Worm (Caenorhabditis elegans): Measurements from ENCODE around the gene srd-18.

Gene srd-18

ce11 chrV:13426764-13427163 is at the start of gene srd-18:
TSS of gene srd-18 (minus strand) at chrV:13426864.
- TF ChIP-seq snpc-4 (tag; optimal IDR thresholded peaks at IDR 0.05) = no peak
- TF ChIP-seq lin-11 (tag; optimal IDR thresholded peaks at IDR 0.05) = no peak
- TF ChIP-seq dmd-4 (tag; optimal IDR thresholded peaks at IDR 0.05) = no peak
- no peak for TF ChIP-seq nhr-129 (tag; optimal IDR thresholded peaks at IDR 0.05)
- no peak for TF ChIP-seq mab-5 (tag; optimal IDR thresholded peaks at IDR 0.05)
- TF ChIP-seq lin-39 (tag; optimal IDR thresholded peaks at IDR 0.05) = no peak
- no peak for TF ChIP-seq unc-39 (tag; optimal IDR thresholded peaks at IDR 0.05)
- no peak for TF ChIP-seq peb-1 (tag; optimal IDR thresholded peaks at IDR 0.05)
- TF ChIP-seq sma-9 (GFP tag; optimal IDR thresholded peaks at IDR 0.05) = no peak
- TF ChIP-seq sma-9 (tag; optimal IDR thresholded peaks at IDR 0.05) = no peak
- no peak for TF ChIP-seq zag-1 (tag; optimal IDR thresholded peaks at IDR 0.05)
- TF ChIP-seq lin-13 (GFP tag; optimal IDR thresholded peaks at IDR 0.05) = no peak
- TF ChIP-seq elt-3 (tag; optimal IDR thresholded peaks at IDR 0.05) = no peak
- TF ChIP-seq crh-2 (tag; optimal IDR thresholded peaks at IDR 0.05) = no peak
- TF ChIP-seq aly-2 (tag; optimal IDR thresholded peaks at IDR 0.05) = no peak
- TF ChIP-seq nhr-12 (tag; optimal IDR thresholded peaks at IDR 0.05) = no peak
- TF ChIP-seq alr-1 (tag; optimal IDR thresholded peaks at IDR 0.05) = no peak
- no peak for TF ChIP-seq sma-3 (GFP tag; optimal IDR thresholded peaks at IDR 0.05)
- TF ChIP-seq unc-55 (GFP tag; optimal IDR thresholded peaks at IDR 0.05) = no peak
- no peak for TF ChIP-seq F13H6.1 (tag; optimal IDR thresholded peaks at IDR 0.05)

ce11 chrV:13476350-13476749 is 49.7 kb upstream of the srd-18 start, which contains the start of gene T10G3.8:
TSS of gene T10G3.8 (minus strand) at chrV:13476450.
- TF ChIP-seq sma-3 (GFP tag; optimal IDR thresholded peaks at IDR 0.05) (no peak), R02D3.7 (tag; optimal IDR thresholded peaks at IDR 0.05) (no peak), mbf-1 (tag; optimal IDR thresholded peaks at IDR 0.05) (no peak), nhr-77 (tag; optimal IDR thresholded peaks at IDR 0.05) (no peak), dmd-4 (tag; optimal IDR thresholded peaks at IDR 0.05) (no peak), ceh-82 (tag; optimal IDR thresholded peaks at IDR 0.05) (no peak), aly-2 (tag; optimal IDR thresholded peaks at IDR 0.05) (no peak), gmeb-1 (tag; optimal IDR thresholded peaks at IDR 0.05) (no peak), nhr-237 (tag; optimal IDR thresholded peaks at IDR 0.05) (no peak)

- TF ChIP-seq crh-2 (tag; optimal IDR thresholded peaks at IDR 0.05) = no peak
- peak; percentile 62 for TF ChIP-seq nhr-129 (tag; optimal IDR thresholded peaks at IDR 0.05)
- TF ChIP-seq alr-1 (tag; optimal IDR thresholded peaks at IDR 0.05) = no peak
- peak; percentile 8 for TF ChIP-seq mab-5 (tag; optimal IDR thresholded peaks at IDR 0.05)
- peak in 1 of 2 experiments; percentile 27 for TF ChIP-seq lsy-2 (tag; optimal IDR thresholded peaks at IDR 0.05)
Measured at ce11 chrV:13473467-13473866, 46.8 kb upstream of the srd-18 start, which contains the start of gene T10G3.1. TSS of gene T10G3.1 (minus strand) at chrV:13473679.

ce11 chrV:13472062-13472461 is 45.4 kb upstream of the srd-18 start:
- peak; percentile 10 for TF ChIP-seq nhr-129 (tag; optimal IDR thresholded peaks at IDR 0.05)
- TF ChIP-seq lin-13 (GFP tag; optimal IDR thresholded peaks at IDR 0.05) = no peak
- TF ChIP-seq nhr-10 (tag; optimal IDR thresholded peaks at IDR 0.05) = no peak
- TF ChIP-seq nhr-237 (tag; optimal IDR thresholded peaks at IDR 0.05) = no peak
- peak; percentile 25 for TF ChIP-seq C34F6.9 (tag; optimal IDR thresholded peaks at IDR 0.05)
- TF ChIP-seq sma-9 (GFP tag; optimal IDR thresholded peaks at IDR 0.05) = peak; percentile 19
- TF ChIP-seq sma-9 (tag; optimal IDR thresholded peaks at IDR 0.05) = no peak

ce11 chrV:13468190-13468765 is 41.6 kb upstream of the srd-18 start, which contains the start of the genes F25H9.6 and F25H9.7:
TSS of gene F25H9.6 (minus strand) at chrV:13468361.
TSS of gene F25H9.7 (plus strand) at chrV:13468376.
- peak; percentile 9 for TF ChIP-seq ama-1 (optimal IDR thresholded peaks at IDR 0.05)
- TF ChIP-seq ztf-11 (tag; optimal IDR thresholded peaks at IDR 0.05) = no peak
- TF ChIP-seq gmeb-1 (tag; optimal IDR thresholded peaks at IDR 0.05) = peak; percentile 79
- TF ChIP-seq lin-13 (GFP tag; optimal IDR thresholded peaks at IDR 0.05) = peak; percentile 73
- peak; percentile 84 for TF ChIP-seq crh-2 (tag; optimal IDR thresholded peaks at IDR 0.05)
- peak; percentile 31 for TF ChIP-seq nhr-129 (tag; optimal IDR thresholded peaks at IDR 0.05)
- TF ChIP-seq C34F6.9 (tag; optimal IDR thresholded peaks at IDR 0.05) = peak; percentile 92
- TF ChIP-seq F13H6.1 (tag; optimal IDR thresholded peaks at IDR 0.05) = peak; percentile 86
- no peak for TF ChIP-seq R02D3.7 (tag; optimal IDR thresholded peaks at IDR 0.05)
- no peak for TF ChIP-seq peb-1 (tag; optimal IDR thresholded peaks at IDR 0.05)
- no peak for TF ChIP-seq nhr-11 (tag; optimal IDR thresholded peaks at IDR 0.05)
- TF ChIP-seq nhr-25 (tag; optimal IDR thresholded peaks at IDR 0.05) = no peak
- peak; percentile 38 for TF ChIP-seq blmp-1 (tag; optimal IDR thresholded peaks at IDR 0.05; ENCODE audit: insufficient read depth)
- TF ChIP-seq skn-1 (tag; optimal IDR thresholded peaks at IDR 0.05) = no peak
- TF ChIP-seq mab-5 (tag; optimal IDR thresholded peaks at IDR 0.05) = peak; percentile 54
- peak; percentile 22 for TF ChIP-seq lin-11 (tag; optimal IDR thresholded peaks at IDR 0.05)
- TF ChIP-seq nhr-12 (tag; optimal IDR thresholded peaks at IDR 0.05) = no peak
- peak; percentile 86 for TF ChIP-seq unc-55 (GFP tag; optimal IDR thresholded peaks at IDR 0.05)
- TF ChIP-seq sem-4 (tag; optimal IDR thresholded peaks at IDR 0.05) = peak; percentile 63
- TF ChIP-seq lin-39 (tag; optimal IDR thresholded peaks at IDR 0.05) = no peak
- no peak for TF ChIP-seq alr-1 (tag; optimal IDR thresholded peaks at IDR 0.05)
- no peak for TF ChIP-seq ceh-16 (tag; optimal IDR thresholded peaks at IDR 0.05)
- no peak for TF ChIP-seq dmd-4 (tag; optimal IDR thresholded peaks at IDR 0.05)
- no peak for TF ChIP-seq elt-3 (tag; optimal IDR thresholded peaks at IDR 0.05)
- TF ChIP-seq sma-3 (GFP tag; optimal IDR thresholded peaks at IDR 0.05) = peak; percentile 91
- no peak for TF ChIP-seq nhr-10 (tag; optimal IDR thresholded peaks at IDR 0.05)
- TF ChIP-seq ztf-4 (tag; optimal IDR thresholded peaks at IDR 0.05) = peak; percentile 44
- peak; percentile 56 for TF ChIP-seq fos-1 (tag; optimal IDR thresholded peaks at IDR 0.05)
- TF ChIP-seq nhr-77 (tag; optimal IDR thresholded peaks at IDR 0.05) = no peak
- TF ChIP-seq nhr-21 (tag; optimal IDR thresholded peaks at IDR 0.05) = peak; percentile 78
- no peak for TF ChIP-seq mbf-1 (tag; optimal IDR thresholded peaks at IDR 0.05)
- TF ChIP-seq nhr-23 (tag; optimal IDR thresholded peaks at IDR 0.05) = no peak
- TF ChIP-seq ceh-82 (tag; optimal IDR thresholded peaks at IDR 0.05) = no peak
